Fruit fly (Drosophila melanogaster): ENCODE data around the gene CG7550.

DNA sequence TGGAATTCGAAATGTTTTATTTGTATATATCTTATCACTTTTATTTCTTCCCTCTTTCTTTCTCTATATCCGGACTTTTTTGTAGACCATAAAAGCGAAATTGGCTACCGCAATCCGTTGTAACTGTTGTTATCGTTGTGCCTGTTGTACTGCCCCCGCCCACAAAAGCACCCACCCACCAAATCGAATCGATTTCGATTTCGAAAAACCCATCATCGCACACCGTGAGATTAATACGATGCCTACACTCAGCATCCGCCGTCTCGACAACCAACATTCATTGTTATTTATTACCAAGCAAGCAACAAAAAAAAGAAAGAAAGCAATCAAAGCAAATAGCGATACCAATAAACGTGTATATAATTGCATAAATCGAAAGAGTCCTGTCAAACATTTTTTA lies 16.1 kb downstream of the CG7550 start:
- TF ChIP-seq lola (GFP tag; optimal IDR thresholded peaks at IDR 0.05) = no peak
- TF ChIP-seq ey (GFP tag; optimal IDR thresholded peaks at IDR 0.05) = no peak
- TF ChIP-seq pan (optimal IDR thresholded peaks at IDR 0.05) = no peak
- no peak for TF ChIP-seq Hr78 (GFP tag; optimal IDR thresholded peaks at IDR 0.05)
- TF ChIP-seq Vsx2 (GFP tag; optimal IDR thresholded peaks at IDR 0.05; ENCODE audit: partially characterized antibody) = no peak
- no peak for TF ChIP-seq Rel (GFP tag; optimal IDR thresholded peaks at IDR 0.05)
- no peak for TF ChIP-seq Rel (tag; optimal IDR thresholded peaks at IDR 0.05)
- TF ChIP-seq Dfd (GFP tag; optimal IDR thresholded peaks at IDR 0.05) = no peak
- no peak for TF ChIP-seq psq (GFP tag; optimal IDR thresholded peaks at IDR 0.05)
- no peak for TF ChIP-seq Dif (GFP tag; optimal IDR thresholded peaks at IDR 0.05; ENCODE audit: partially characterized antibody)
- no peak for TF ChIP-seq OdsH (GFP tag; optimal IDR thresholded peaks at IDR 0.05)
- TF ChIP-seq br (GFP tag; optimal IDR thresholded peaks at IDR 0.05) = no peak

Measured in whole organism, wandering third instar larva.